Fruit fly (Drosophila melanogaster): Measurements from ENCODE around the gene CG3868.

CG3868 gene

dm6 chr3L:14427292-14427729, 24.8 kb upstream of the CG3868 start (continued):
- TF ChIP-seq ci (GFP tag; IDR thresholded peaks at IDR 0.05) (no peak; the same call in none of the 3 replicates), dati (GFP tag; IDR thresholded peaks at IDR 0.05) (no peak), CG31388 (GFP tag; optimal IDR thresholded peaks at IDR 0.05) (no peak), sqz (GFP tag; optimal IDR thresholded peaks at IDR 0.05) (peak; percentile 11), CG15514 (GFP tag; optimal IDR thresholded peaks at IDR 0.05) (no peak), hb (GFP tag; IDR thresholded peaks at IDR 0.05; ENCODE audit: partially characterized antibody) (no peak), az2 (GFP tag; optimal IDR thresholded peaks at IDR 0.05) (no peak), cato (GFP tag; optimal IDR thresholded peaks at IDR 0.05; ENCODE audit: borderline replicate concordance) (no peak), stc (GFP tag; IDR thresholded peaks at IDR 0.05) (no peak), NFAT (GFP tag; IDR thresholded peaks at IDR 0.05) (no peak), vnd (GFP tag; IDR thresholded peaks at IDR 0.05; ENCODE audit: partially characterized antibody) (no peak), kni (GFP tag; optimal IDR thresholded peaks at IDR 0.05) (peak; percentile 82), sug (tag; optimal IDR thresholded peaks at IDR 0.05) (peak; percentile 24), CG17186 (GFP tag; optimal IDR thresholded peaks at IDR 0.05) (no peak), CG31224 (GFP tag; IDR thresholded peaks at IDR 0.05) (no peak), nmo (GFP tag; optimal IDR thresholded peaks at IDR 0.05) (no peak), Hsf (GFP tag; optimal IDR thresholded peaks at IDR 0.05) (no peak), Neu2 (GFP tag; optimal IDR thresholded peaks at IDR 0.05; ENCODE audit: borderline replicate concordance) (no peak), Bgb (GFP tag; IDR thresholded peaks at IDR 0.05; ENCODE audit: partially characterized antibody) (peak; percentile 32; the same call in 1 of the 2 replicates), schlank (tag; optimal IDR thresholded peaks at IDR 0.05) (no peak), Lpt (GFP tag; optimal IDR thresholded peaks at IDR 0.05) (no peak), sr (GFP tag; IDR thresholded peaks at IDR 0.05) (no peak; the same call in 1 of the 3 replicates), zfh1 (GFP tag; IDR thresholded peaks at IDR 0.05) (0 out of 3 replicates have a peak, but pooled peaks have one; percentile 28), gem (tag; optimal IDR thresholded peaks at IDR 0.05) (no peak), CG3407 (GFP tag; optimal IDR thresholded peaks at IDR 0.05) (no peak), CG32532 (GFP tag; IDR thresholded peaks at IDR 0.05) (no peak), hbn (GFP tag; IDR thresholded peaks at IDR 0.05; ENCODE audit: partially characterized antibody) (no peak), CG11696 (GFP tag; IDR thresholded peaks at IDR 0.05) (no peak), CG32772 (GFP tag; IDR thresholded peaks at IDR 0.05) (no peak), Fer1 (GFP tag; optimal IDR thresholded peaks at IDR 0.05) (no peak), esg (GFP tag; conservative IDR thresholded peaks at IDR 0.05) (no peak), inv (GFP tag; IDR thresholded peaks at IDR 0.05; ENCODE audit: partially characterized antibody) (no peak), kay (GFP tag; optimal IDR thresholded peaks at IDR 0.05) (no peak), CG11093 (GFP tag; IDR thresholded peaks at IDR 0.05) (no peak), Ets97D (GFP tag; optimal IDR thresholded peaks at IDR 0.05) (no peak), CG9876 (GFP tag; optimal IDR thresholded peaks at IDR 0.05) (no peak), yki (optimal IDR thresholded peaks at IDR 0.05) (no peak), CG12744 (GFP tag; optimal IDR thresholded peaks at IDR 0.05) (no peak), corto (GFP tag; optimal IDR thresholded peaks at IDR 0.05) (no peak), al (GFP tag; IDR thresholded peaks at IDR 0.05) (no peak), pnt (GFP tag; optimal IDR thresholded peaks at IDR 0.05) (no peak), CG16813 (GFP tag; IDR thresholded peaks at IDR 0.05; ENCODE audit: partially characterized antibody) (no peak), grau (tag; optimal IDR thresholded peaks at IDR 0.05) (no peak), fu2 (GFP tag; optimal IDR thresholded peaks at IDR 0.05) (no peak), dmrt11E (tag; optimal IDR thresholded peaks at IDR 0.05) (no peak), CG18262 (tag; optimal IDR thresholded peaks at IDR 0.05) (no peak), Antp (GFP tag; optimal IDR thresholded peaks at IDR 0.05) (no peak), CG9797 (GFP tag; optimal IDR thresholded peaks at IDR 0.05) (no peak), CG6254 (GFP tag; optimal IDR thresholded peaks at IDR 0.05) (no peak), Hand (GFP tag; optimal IDR thresholded peaks at IDR 0.05) (no peak), CG6654 (GFP tag; optimal IDR thresholded peaks at IDR 0.05) (no peak)
